Fruit fly (Drosophila melanogaster) whole organism, embryonic: ENCODE measurements around the gene CG15483.

Source experiments
- Ada2b ChIP-seq: fragments of 200-800 bp; sonication (Bioruptor generic); IDR thresholded peaks from 2 replicates; pipeline ENCODE4 v1.3.6; 2022; ENCODE audit warnings: missing biosample characterization, missing genetic modification characterization
- B-H2 ChIP-seq: fragments of 200-800 bp; sonication (Bioruptor generic); optimal IDR thresholded peaks from 2 replicates; lab custom pipeline; 2018; ENCODE audit warnings: missing biosample characterization, mild to moderate bottlenecking, missing genetic modification characterization
- Bdp1 ChIP-seq: fragments of 200-800 bp; sonication (Bioruptor generic); optimal IDR thresholded peaks from 3 replicates; lab custom pipeline; 2016; ENCODE audit warnings: missing biosample characterization, missing genetic modification characterization
- Bgb ChIP-seq: fragments of 200-800 bp; sonication (Bioruptor generic); IDR thresholded peaks from 2 replicates; pipeline ENCODE4 v1.3.6; 2022; ENCODE audit warnings: missing biosample characterization, missing genetic modification characterization; ENCODE audit not compliant: partially characterized antibody
- CG10209 ChIP-seq: fragments of 200-800 bp; sonication (Bioruptor generic); optimal IDR thresholded peaks from 3 replicates; lab custom pipeline; 2017; ENCODE audit warnings: missing biosample characterization, mild to moderate bottlenecking, missing genetic modification characterization, missing genetic modification reagents
- CG10654 ChIP-seq: fragments of 200-800 bp; sonication (Bioruptor generic); optimal IDR thresholded peaks from 2 replicates; lab custom pipeline; 2016; ENCODE audit warnings: missing biosample characterization, missing genetic modification characterization
- CG11398 ChIP-seq: fragments of 200-800 bp; sonication (Bioruptor generic); optimal IDR thresholded peaks from 2 replicates; lab custom pipeline; 2016; ENCODE audit warnings: missing biosample characterization, missing genetic modification characterization
- CG1233 ChIP-seq: fragments of 200-800 bp; sonication (Bioruptor generic); optimal IDR thresholded peaks from 4 replicates; lab custom pipeline; 2018; ENCODE audit warnings: missing biosample characterization, mild to moderate bottlenecking, missing genetic modification characterization
- CG12391 ChIP-seq: fragments of 200-800 bp; sonication (Bioruptor generic); optimal IDR thresholded peaks from 3 replicates; lab custom pipeline; 2018; ENCODE audit warnings: missing biosample characterization, mild to moderate bottlenecking, missing genetic modification characterization, moderate library complexity
- CG13624 ChIP-seq: fragments of 200-800 bp; sonication (Bioruptor generic); optimal IDR thresholded peaks from 2 replicates; lab custom pipeline; 2016; ENCODE audit warnings: missing biosample characterization, missing genetic modification characterization
- CG15011 ChIP-seq: fragments of 200-800 bp; sonication (Bioruptor generic); optimal IDR thresholded peaks from 3 replicates; lab custom pipeline; 2018; ENCODE audit warnings: missing biosample characterization, mild to moderate bottlenecking, missing genetic modification characterization
- CG16815 ChIP-seq: fragments of 200-800 bp; sonication (Bioruptor generic); optimal IDR thresholded peaks from 3 replicates; lab custom pipeline; 2017; ENCODE audit warnings: missing biosample characterization, mild to moderate bottlenecking, missing genetic modification characterization
- CG1792 ChIP-seq: fragments of 200-800 bp; sonication (Bioruptor generic); optimal IDR thresholded peaks from 2 replicates; lab custom pipeline; 2016; ENCODE audit warnings: missing biosample characterization, missing genetic modification characterization
- CG18262 ChIP-seq: fragments of 200-800 bp; optimal IDR thresholded peaks from 3 replicates; lab custom pipeline; 2019; ENCODE audit warnings: missing biosample characterization, mild to moderate bottlenecking, missing genetic modification characterization, moderate library complexity
- CG18619 ChIP-seq: fragments of 200-800 bp; sonication (Bioruptor generic); optimal IDR thresholded peaks from 3 replicates; lab custom pipeline; 2017; ENCODE audit warnings: missing biosample characterization, mild to moderate bottlenecking, missing genetic modification characterization
- CG34376 ChIP-seq: fragments of 200-800 bp; sonication (Bioruptor generic); optimal IDR thresholded peaks from 2 replicates; lab custom pipeline; 2018; ENCODE audit warnings: missing biosample characterization, mild to moderate bottlenecking, missing genetic modification characterization
- CG34422 ChIP-seq: fragments of 200-800 bp; sonication (Bioruptor generic); IDR thresholded peaks from 3 replicates; pipeline ENCODE4 v1.3.6; 2022; ENCODE audit warnings: missing biosample characterization, missing genetic modification characterization
- CG3838 ChIP-seq: fragments of 200-800 bp; sonication (Bioruptor generic); optimal IDR thresholded peaks from 3 replicates; lab custom pipeline; 2016; ENCODE audit warnings: missing biosample characterization, missing genetic modification characterization
- CG6175 ChIP-seq: fragments of 200-800 bp; sonication (Bioruptor generic); IDR thresholded peaks from 3 replicates; pipeline ENCODE4 v1.3.6; 2022; ENCODE audit warnings: missing biosample characterization, missing genetic modification characterization
- CG6765 ChIP-seq: fragments of 200-800 bp; sonication (Bioruptor generic); optimal IDR thresholded peaks from 3 replicates; lab custom pipeline; 2017; ENCODE audit warnings: missing biosample characterization, mild to moderate bottlenecking, missing genetic modification characterization
- CG8765 ChIP-seq: fragments of 200-800 bp; sonication (Bioruptor generic); IDR thresholded peaks from 2 replicates; pipeline ENCODE4 v1.3.6; 2022; ENCODE audit warnings: missing biosample characterization, missing genetic modification characterization
- CG9437 ChIP-seq: fragments of 200-800 bp; sonication (Bioruptor generic); optimal IDR thresholded peaks from 2 replicates; lab custom pipeline; 2018; ENCODE audit warnings: missing biosample characterization, mild to moderate bottlenecking, missing genetic modification characterization
- CkIIα-i1 ChIP-seq: fragments of 200-800 bp; sonication (Bioruptor generic); IDR thresholded peaks from 2 replicates; pipeline ENCODE4 v1.3.6; 2022; ENCODE audit warnings: missing biosample characterization, missing genetic modification characterization
- D19A ChIP-seq: fragments of 200-800 bp; optimal IDR thresholded peaks from 3 replicates; lab custom pipeline; 2019; ENCODE audit warnings: missing biosample characterization, mild to moderate bottlenecking, missing genetic modification characterization, moderate library complexity
- Dip3 ChIP-seq: fragments of 200-800 bp; sonication (Bioruptor generic); optimal IDR thresholded peaks from 3 replicates; lab custom pipeline; 2016; ENCODE audit warnings: missing biosample characterization, missing genetic modification characterization
- Dref ChIP-seq: fragments of 200-800 bp; sonication (Bioruptor generic); IDR thresholded peaks from 2 replicates; pipeline ENCODE4 v1.3.6; 2022; ENCODE audit warnings: missing biosample characterization, missing genetic modification characterization
- Eip74EF ChIP-seq, 2 experiments: fragments of 200-800 bp in 1 of 2; fragments of >200 bp in 1 of 2; sonication (Bioruptor generic) in 1 of 2; optimal IDR thresholded peaks; 2 replicates each; lab custom pipeline; 2017 to 2019; ENCODE audit warnings: missing biosample characterization in 2 of 2, missing genetic modification characterization in 2 of 2, mild to moderate bottlenecking in 1 of 2, moderate library complexity in 1 of 2
- Elba2 ChIP-seq: fragments of 200-800 bp; sonication (Bioruptor generic); optimal IDR thresholded peaks from 3 replicates; lab custom pipeline; 2016; ENCODE audit warnings: missing biosample characterization, missing genetic modification characterization
- Jarid2 ChIP-seq: fragments of 200-800 bp; sonication (Bioruptor generic); optimal IDR thresholded peaks from 3 replicates; lab custom pipeline; 2017; ENCODE audit warnings: mild to moderate bottlenecking, missing biosample characterization, missing genetic modification reagents, missing genetic modification characterization
- Med ChIP-seq: fragments of 200-800 bp; sonication (Bioruptor generic); peaks from one replicate; lab custom pipeline; 2016; ENCODE audit warnings: missing biosample characterization, missing genetic modification characterization, mild to moderate bottlenecking, inconsistent platforms, moderate library complexity
- NfI ChIP-seq: fragments of 200-800 bp; sonication (Bioruptor generic); optimal IDR thresholded peaks from 3 replicates; lab custom pipeline; 2018; ENCODE audit warnings: missing biosample characterization, mild to moderate bottlenecking, missing genetic modification characterization, moderate library complexity
- Six4 ChIP-seq: fragments of 200-800 bp; sonication (Bioruptor generic); optimal IDR thresholded peaks from 2 replicates; lab custom pipeline; 2016; ENCODE audit warnings: missing biosample characterization, missing genetic modification characterization
- Stat92E ChIP-seq, 3 experiments: fragments of >200 bp in 2 of 3; fragments of 200-800 bp in 1 of 3; sonication (Bioruptor generic) in 1 of 3; optimal IDR thresholded peaks; 2 replicates each; lab custom pipeline; 2017 to 2019; ENCODE audit warnings: missing biosample characterization in 3 of 3, missing genetic modification characterization in 3 of 3, mild to moderate bottlenecking in 1 of 3, moderate library complexity in 1 of 3
- croc ChIP-seq: fragments of 200-800 bp; sonication (Bioruptor generic); conservative IDR thresholded peaks from 3 replicates; pipeline ENCODE4 v1.3.6; 2022; ENCODE audit warnings: missing biosample characterization, missing genetic modification characterization
- fd64A ChIP-seq: fragments of 200-800 bp; sonication (Bioruptor generic); optimal IDR thresholded peaks from 3 replicates; lab custom pipeline; 2018; ENCODE audit warnings: missing biosample characterization, mild to moderate bottlenecking, missing genetic modification characterization
- gcm2 ChIP-seq: fragments of 200-800 bp; sonication (Bioruptor generic); optimal IDR thresholded peaks from 2 replicates; lab custom pipeline; 2016; ENCODE audit warnings: missing biosample characterization, missing genetic modification characterization
- lab ChIP-seq: fragments of 200-800 bp; sonication (Bioruptor generic); optimal IDR thresholded peaks from 3 replicates; lab custom pipeline; 2017; ENCODE audit warnings: missing biosample characterization, missing genetic modification characterization, mild to moderate bottlenecking, moderate library complexity, missing genetic modification reagents
- mld ChIP-seq: fragments of 200-800 bp; sonication (Bioruptor generic); IDR thresholded peaks from 3 replicates; pipeline ENCODE4 v1.3.6; 2022; ENCODE audit warnings: missing biosample characterization, missing genetic modification characterization; ENCODE audit not compliant: partially characterized antibody
- otp ChIP-seq: fragments of 200-800 bp; sonication (Bioruptor generic); IDR thresholded peaks from 3 replicates; pipeline ENCODE4, ENCODE4 v1.3.6; 2022; ENCODE audit warnings: missing biosample characterization, missing genetic modification characterization
- pho ChIP-seq: fragments of 200-800 bp; sonication (Bioruptor generic); optimal IDR thresholded peaks from 2 replicates; lab custom pipeline; 2016; ENCODE audit warnings: missing biosample characterization, missing genetic modification characterization
- ranshi ChIP-seq: fragments of 200-800 bp; sonication (Bioruptor generic); IDR thresholded peaks from 2 replicates; pipeline ENCODE4 v1.3.6; 2022; ENCODE audit warnings: missing biosample characterization, missing genetic modification characterization
- ro ChIP-seq: fragments of 200-800 bp; sonication (Bioruptor generic); IDR thresholded peaks from 2 replicates; pipeline ENCODE4 v1.3.6; 2022; ENCODE audit warnings: missing biosample characterization, missing genetic modification characterization
- scrt ChIP-seq: fragments of 200-800 bp; sonication (Bioruptor generic); optimal IDR thresholded peaks from 2 replicates; lab custom pipeline; 2018; ENCODE audit warnings: missing biosample characterization, mild to moderate bottlenecking, missing genetic modification characterization, moderate library complexity
- sna ChIP-seq: fragments of 200-800 bp; sonication (Bioruptor generic); IDR thresholded peaks from 2 replicates; pipeline ENCODE4 v1.3.6; 2022; ENCODE audit warnings: missing biosample characterization, missing genetic modification characterization; ENCODE audit not compliant: partially characterized antibody
- sr ChIP-seq: fragments of 200-800 bp; sonication (Bioruptor generic); IDR thresholded peaks from 3 replicates; pipeline ENCODE4 v1.3.6; 2022; ENCODE audit warnings: missing biosample characterization, missing genetic modification characterization
- tin ChIP-seq: fragments of 200-800 bp; sonication (Bioruptor generic); optimal IDR thresholded peaks from 3 replicates; lab custom pipeline; 2016; ENCODE audit warnings: missing biosample characterization, missing genetic modification characterization
- trem ChIP-seq: fragments of 200-800 bp; optimal IDR thresholded peaks from 3 replicates; lab custom pipeline; 2019; ENCODE audit warnings: missing biosample characterization, mild to moderate bottlenecking, missing genetic modification characterization, moderate library complexity
- unc-4 ChIP-seq: fragments of 200-800 bp; sonication (Bioruptor generic); IDR thresholded peaks from 2 replicates; pipeline ENCODE4 v1.3.6; 2022; ENCODE audit warnings: missing biosample characterization, missing genetic modification characterization; ENCODE audit not compliant: partially characterized antibody
- usp ChIP-seq: fragments of >200 bp; optimal IDR thresholded peaks from 2 replicates; lab custom pipeline; 2017; ENCODE audit warnings: missing biosample characterization, missing genetic modification characterization
- zf30C ChIP-seq: fragments of 200-800 bp; sonication (Bioruptor generic); optimal IDR thresholded peaks from 3 replicates; lab custom pipeline; 2018; ENCODE audit warnings: missing biosample characterization, mild to moderate bottlenecking, missing genetic modification characterization

CG15483 gene

DNA sequence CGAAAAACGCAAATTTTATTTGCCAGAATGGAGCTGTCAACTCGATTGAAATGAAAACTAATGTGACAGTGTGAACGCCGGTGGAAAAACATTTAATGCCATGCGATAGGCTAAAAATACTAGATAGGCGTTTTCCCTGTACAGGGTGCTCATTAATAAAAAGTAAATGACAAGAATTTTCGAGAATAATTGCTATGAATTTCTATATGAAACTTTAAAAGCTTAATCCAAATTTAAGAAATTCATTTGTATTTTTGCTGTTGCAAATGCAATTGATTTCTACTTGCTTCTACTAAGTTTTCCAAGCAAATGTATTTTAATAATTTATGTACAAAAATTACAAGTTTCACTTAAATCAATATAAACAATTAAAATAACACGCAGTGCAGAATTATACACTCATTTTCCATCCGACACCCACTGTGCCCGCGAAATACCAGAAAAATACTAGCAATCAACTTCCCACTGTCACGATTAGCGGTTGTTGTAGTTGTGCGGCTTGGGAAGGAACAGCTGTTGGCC is 39.8 kb downstream of the CG15483 start, which contains the start of gene Pih1D1 (continued):
- TF ChIP-seq CG1233 (GFP tag; lab: Kevin White, UChicago) (peak; percentile 96), Dip3 (GFP tag; lab: Kevin White, UChicago) (peak; percentile 94), B-H2 (GFP tag; lab: Kevin White, UChicago) (peak; percentile 85), CG18262 (tag; lab: Kevin White, UChicago) (peak; percentile 96), Jarid2 (GFP tag; lab: Kevin White, UChicago) (peak; percentile 68), CG6175 (GFP tag; lab: Robert Waterston, UW) (peak; percentile 90), CG11398 (peak; percentile 80), CG12391 (tag; lab: Kevin White, UChicago) (peak; percentile 97), CG3838 (GFP tag; lab: Kevin White, UChicago) (peak; percentile 84), CkIIα-i1 (peak; percentile 77), mld (no peak), tin (GFP tag; lab: Kevin White, UChicago) (peak; percentile 95), trem (tag; lab: Kevin White, UChicago) (peak; percentile 98), CG8765 (GFP tag; lab: Robert Waterston, UW) (peak; percentile 93), CG6765 (GFP tag; lab: Kevin White, UChicago) (peak; percentile 91), Elba2 (GFP tag; lab: Kevin White, UChicago) (peak; percentile 73), CG1792 (GFP tag; lab: Kevin White, UChicago) (peak; percentile 84), Eip74EF (GFP tag; optimal IDR thresholded peaks at IDR 0.05; lab: Kevin White, UChicago) (peak in 1 of 2 experiments; percentile 88), Stat92E (GFP tag; optimal IDR thresholded peaks at IDR 0.05; lab: Kevin White, UChicago) (peak in 1 of 3 experiments; percentile 76), CG13624 (GFP tag; lab: Kevin White, UChicago) (peak; percentile 91), sna (GFP tag; lab: Robert Waterston, UW) (no peak), unc-4 (GFP tag; lab: Robert Waterston, UW) (no peak), CG9437 (GFP tag; lab: Kevin White, UChicago) (peak; percentile 90), NfI (GFP tag; lab: Kevin White, UChicago) (peak; percentile 94), ro (GFP tag; lab: Robert Waterston, UW) (peak; percentile 91), Six4 (peak; percentile 93), Dref (GFP tag; lab: Robert Waterston, UW) (peak; percentile 31; the same call in 1 of the 2 replicates), D19A (peak; percentile 91), CG18619 (GFP tag; lab: Kevin White, UChicago) (peak; percentile 94), pho (GFP tag; lab: Kevin White, UChicago) (peak; percentile 96), CG34376 (GFP tag; lab: Kevin White, UChicago) (peak; percentile 84), otp (peak; percentile 91), Ada2b (peak; percentile 92), scrt (GFP tag; lab: Kevin White, UChicago) (peak; percentile 83), CG16815 (GFP tag; lab: Kevin White, UChicago) (peak; percentile 96), Med (GFP tag; lab: Kevin White, UChicago) (peak; percentile 96), fd64A (peak; percentile 45), CG34422 (peak; percentile 96), Bgb (GFP tag; lab: Robert Waterston, UW) (no peak), CG10209 (GFP tag; lab: Kevin White, UChicago) (peak; percentile 95), ranshi (GFP tag; lab: Robert Waterston, UW) (peak; percentile 95), usp (no peak), CG15011 (GFP tag; lab: Kevin White, UChicago) (peak; percentile 91), lab (GFP tag; lab: Kevin White, UChicago) (peak; percentile 95), Bdp1 (GFP tag; lab: Kevin White, UChicago) (peak; percentile 81), croc (GFP tag; lab: Robert Waterston, UW) (peak; percentile 96), zf30C (GFP tag; lab: Kevin White, UChicago) (no peak), gcm2 (peak; percentile 75), CG10654 (GFP tag; lab: Kevin White, UChicago) (peak; percentile 92), sr (GFP tag; lab: Robert Waterston, UW) (peak; percentile 63; the same call in 1 of the 3 replicates)
